Worm (Caenorhabditis elegans) whole organism, L3 larva: Measurements from ENCODE around the gene R11G1.7.

ENCODE experiments used
- aly-2 ChIP-seq: fragments of 150-350 bp; optimal IDR thresholded peaks from 2 replicates; lab custom pipeline; 2014; ENCODE audit warnings: missing biosample characterization, missing genetic modification characterization
- ama-1 ChIP-seq: fragments of 150-350 bp; optimal IDR thresholded peaks from 2 replicates; lab custom pipeline; 2018
- ceh-16 ChIP-seq: sonication (generic microtip); optimal IDR thresholded peaks from 2 replicates; lab custom pipeline; 2017; ENCODE audit warnings: missing biosample characterization, missing genetic modification characterization
- ceh-28 ChIP-seq: fragments of 150-350 bp; optimal IDR thresholded peaks from 2 replicates; lab custom pipeline; 2014; ENCODE audit warnings: missing biosample characterization, missing genetic modification reagents, missing genetic modification characterization
- ceh-9 ChIP-seq: sonication (generic microtip); optimal IDR thresholded peaks from 2 replicates; lab custom pipeline; 2018; ENCODE audit warnings: missing biosample characterization, missing genetic modification characterization
- daf-12 ChIP-seq: fragments of 150-350 bp; optimal IDR thresholded peaks from 2 replicates; lab custom pipeline; 2014; ENCODE audit warnings: missing biosample characterization, missing genetic modification reagents, missing genetic modification characterization
- egl-27 ChIP-seq: sonication (generic microtip); optimal IDR thresholded peaks from 4 replicates; lab custom pipeline; 2017; ENCODE audit warnings: missing biosample characterization, missing genetic modification reagents, missing genetic modification characterization
- elt-1 ChIP-seq: fragments of 150-350 bp; optimal IDR thresholded peaks from 2 replicates; lab custom pipeline; 2014; ENCODE audit warnings: missing biosample characterization, missing genetic modification characterization
- elt-2 ChIP-seq: sonication (generic microtip); optimal IDR thresholded peaks from 2 replicates; lab custom pipeline; 2016; ENCODE audit warnings: missing genetic modification reagents, mild to moderate bottlenecking, missing genetic modification characterization, missing compliant biosample characterization
- elt-3 ChIP-seq, 3 experiments: fragments of 150-350 bp in 1 of 3; sonication (generic microtip) in 2 of 3; optimal IDR thresholded peaks; 2 replicates in 2 of 3; 4 replicates in 1 of 3; lab custom pipeline; 2014 to 2017; ENCODE audit warnings: missing biosample characterization in 3 of 3, missing genetic modification characterization in 3 of 3
- eor-1 ChIP-seq, 2 experiments: fragments of 150-350 bp; optimal IDR thresholded peaks; 2 replicates each; lab custom pipeline; 2014 to 2018; ENCODE audit warnings: missing biosample characterization in 2 of 2, missing genetic modification characterization in 2 of 2
- fkh-10 ChIP-seq: sonication (generic microtip); optimal IDR thresholded peaks from 2 replicates; lab custom pipeline; 2017; ENCODE audit warnings: missing biosample characterization, missing genetic modification reagents, missing genetic modification characterization
- fkh-2 ChIP-seq: fragments of 150-350 bp; optimal IDR thresholded peaks from 2 replicates; lab custom pipeline; 2014; ENCODE audit warnings: missing biosample characterization, missing genetic modification reagents, missing genetic modification characterization
- fos-1 ChIP-seq: fragments of 150-350 bp; optimal IDR thresholded peaks from 2 replicates; lab custom pipeline; 2014; ENCODE audit warnings: missing biosample characterization, missing genetic modification characterization
- hmg-11 ChIP-seq: sonication (generic microtip); optimal IDR thresholded peaks from 2 replicates; lab custom pipeline; 2016; ENCODE audit warnings: missing genetic modification characterization, missing compliant biosample characterization
- lin-15B ChIP-seq: fragments of 150-350 bp; optimal IDR thresholded peaks from 2 replicates; lab custom pipeline; 2014; ENCODE audit warnings: missing biosample characterization, missing genetic modification characterization
- lin-39 ChIP-seq: fragments of 150-350 bp; optimal IDR thresholded peaks from 2 replicates; lab custom pipeline; 2018; ENCODE audit warnings: missing biosample characterization, missing genetic modification reagents, missing genetic modification characterization
- lsy-12 ChIP-seq: sonication (generic microtip); optimal IDR thresholded peaks from 2 replicates; lab custom pipeline; 2016; ENCODE audit warnings: mild to moderate bottlenecking, missing genetic modification characterization, missing compliant biosample characterization
- mml-1 ChIP-seq: fragments of 150-350 bp; sonication (generic microtip); optimal IDR thresholded peaks from 3 replicates; lab custom pipeline; 2014; ENCODE audit warnings: missing biosample characterization, missing genetic modification characterization
- nfya-1 ChIP-seq: sonication (generic microtip); optimal IDR thresholded peaks from 2 replicates; lab custom pipeline; 2017; ENCODE audit warnings: missing genetic modification characterization, mild to moderate bottlenecking, missing compliant biosample characterization, antibody characterized with exemption, moderate library complexity; ENCODE audit not compliant: insufficient read depth
- nhr-11 ChIP-seq: fragments of 150-350 bp; optimal IDR thresholded peaks from 2 replicates; lab custom pipeline; 2014; ENCODE audit warnings: missing biosample characterization, missing genetic modification characterization
- nhr-23 ChIP-seq: fragments of 150-350 bp; optimal IDR thresholded peaks from 2 replicates; lab custom pipeline; 2014; ENCODE audit warnings: missing biosample characterization, missing genetic modification reagents, missing genetic modification characterization
- nhr-237 ChIP-seq: fragments of 150-350 bp; optimal IDR thresholded peaks from 2 replicates; lab custom pipeline; 2014; ENCODE audit warnings: missing biosample characterization, missing genetic modification characterization
- nhr-25 ChIP-seq: sonication (generic microtip); optimal IDR thresholded peaks from 2 replicates; lab custom pipeline; 2017; ENCODE audit warnings: missing biosample characterization, missing genetic modification characterization
- nhr-43 ChIP-seq: sonication (generic microtip); optimal IDR thresholded peaks from 2 replicates; lab custom pipeline; 2016; ENCODE audit warnings: mild to moderate bottlenecking, missing genetic modification characterization, missing compliant biosample characterization; ENCODE audit not compliant: poor library complexity, severe bottlenecking
- nhr-67 ChIP-seq: fragments of 150-350 bp; optimal IDR thresholded peaks from 2 replicates; lab custom pipeline; 2014; ENCODE audit warnings: missing biosample characterization, missing genetic modification characterization
- nhr-77 ChIP-seq: fragments of 150-350 bp; optimal IDR thresholded peaks from 2 replicates; lab custom pipeline; 2014; ENCODE audit warnings: missing biosample characterization, missing genetic modification characterization
- pha-4 ChIP-seq: fragments of 150-350 bp; optimal IDR thresholded peaks from 2 replicates; lab custom pipeline; 2014; ENCODE audit warnings: missing biosample characterization, missing genetic modification reagents, missing genetic modification characterization
- pqm-1 ChIP-seq: fragments of 150-350 bp; optimal IDR thresholded peaks from 2 replicates; lab custom pipeline; 2017; ENCODE audit warnings: missing biosample characterization, missing genetic modification characterization, inconsistent platforms
- sea-2 ChIP-seq: fragments of 150-350 bp; sonication (generic microtip); optimal IDR thresholded peaks from 4 replicates; lab custom pipeline; 2014; ENCODE audit warnings: missing biosample characterization, missing genetic modification reagents, missing genetic modification characterization
- snpc-4 ChIP-seq: fragments of 150-350 bp; optimal IDR thresholded peaks from 2 replicates; lab custom pipeline; 2014; ENCODE audit warnings: missing biosample characterization, missing genetic modification characterization
- tbx-2 ChIP-seq: sonication (generic microtip); optimal IDR thresholded peaks from 2 replicates; lab custom pipeline; 2016; ENCODE audit warnings: mild to moderate bottlenecking, missing genetic modification characterization, missing compliant biosample characterization
- unc-39 ChIP-seq: sonication (generic microtip); optimal IDR thresholded peaks from 4 replicates; lab custom pipeline; 2017; ENCODE audit warnings: missing biosample characterization, missing genetic modification characterization
- unc-62 ChIP-seq: fragments of 150-350 bp; sonication (generic microtip); optimal IDR thresholded peaks from 4 replicates; lab custom pipeline; 2014; ENCODE audit warnings: missing biosample characterization, missing genetic modification reagents, missing genetic modification characterization
- zag-1 ChIP-seq: fragments of 150-350 bp; optimal IDR thresholded peaks from 2 replicates; lab custom pipeline; 2014; ENCODE audit warnings: missing biosample characterization, missing genetic modification characterization
- ztf-4 ChIP-seq: fragments of 150-350 bp; optimal IDR thresholded peaks from 2 replicates; lab custom pipeline; 2014; ENCODE audit warnings: missing biosample characterization, missing genetic modification characterization

The R11G1.7 gene

DNA sequence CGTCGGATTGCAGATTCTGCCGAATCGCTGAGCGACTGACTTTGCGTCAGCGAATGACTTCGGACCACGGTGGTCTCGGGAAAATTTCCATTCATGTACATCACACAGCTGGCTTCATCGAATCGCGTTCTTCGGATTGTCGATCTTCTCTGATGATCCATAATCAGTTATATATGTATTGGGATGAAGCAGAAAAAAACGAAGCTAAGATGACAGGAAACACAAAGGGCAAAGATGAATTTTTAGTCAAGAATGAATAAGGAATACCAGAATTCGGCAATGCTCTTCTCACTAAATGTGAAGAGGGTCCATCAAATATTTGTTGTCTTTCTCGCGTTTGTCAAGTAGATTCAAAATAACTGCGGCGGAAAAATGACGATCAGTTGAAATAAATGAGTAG lies 38.9 kb upstream of the R11G1.7 start, which contains the start of gene del-9:
del-9 (minus strand) TSS at position 101 of the 400 bp plus-strand sequence.
- TF ChIP-seq egl-27 (tag; lab: Kevin White, UChicago) (no peak), elt-2 (no peak), ztf-4 (tag; lab: Kevin White, UChicago) (no peak), zag-1 (no peak), unc-39 (tag; lab: Kevin White, UChicago) (no peak), fkh-10 (GFP tag; lab: Kevin White, UChicago) (no peak), unc-62 (GFP tag; lab: Kevin White, UChicago) (no peak), nhr-25 (tag; lab: Kevin White, UChicago) (no peak), snpc-4 (no peak), lin-39 (no peak), nhr-43 (tag; lab: Kevin White, UChicago) (no peak), elt-3 (tag; optimal IDR thresholded peaks at IDR 0.05; lab: Kevin White, UChicago) (no peak), ceh-16 (no peak)

DNA sequence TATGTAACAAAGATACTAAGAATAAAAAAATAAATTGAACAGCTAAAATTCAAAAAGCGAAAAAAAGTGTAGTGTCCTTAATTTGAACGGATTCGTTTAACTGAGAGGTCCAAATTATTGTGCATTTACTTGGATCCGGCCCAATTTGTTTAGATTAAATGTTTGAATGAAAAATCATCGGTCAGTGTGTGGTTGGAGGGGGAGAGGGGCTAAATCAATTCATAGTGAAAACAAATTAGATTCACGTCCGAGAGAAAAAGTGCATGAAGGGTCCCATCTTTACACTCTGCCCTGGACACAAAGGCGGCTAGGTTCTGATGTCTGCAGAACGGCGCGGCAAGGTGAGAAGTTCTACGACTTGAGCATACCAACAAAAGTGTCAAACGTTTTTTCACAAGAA lies 37.2 kb upstream of the R11G1.7 start:
- TF ChIP-seq fos-1 (tag; lab: Kevin White, UChicago) (no peak), ztf-4 (tag; lab: Kevin White, UChicago) (no peak), eor-1 (tag; optimal IDR thresholded peaks at IDR 0.05; lab: Kevin White, UChicago) (no peak), lsy-12 (no peak), aly-2 (tag; lab: Kevin White, UChicago) (no peak), snpc-4 (no peak), nfya-1 (tag; lab: Kevin White, UChicago) (no peak), unc-62 (GFP tag; lab: Kevin White, UChicago) (no peak), mml-1 (tag; lab: Kevin White, UChicago) (no peak), hmg-11 (no peak), tbx-2 (tag; lab: Kevin White, UChicago) (no peak), unc-39 (tag; lab: Kevin White, UChicago) (no peak), nhr-67 (no peak), ceh-9 (tag; lab: Kevin White, UChicago) (no peak), nhr-25 (tag; lab: Kevin White, UChicago) (no peak)

DNA sequence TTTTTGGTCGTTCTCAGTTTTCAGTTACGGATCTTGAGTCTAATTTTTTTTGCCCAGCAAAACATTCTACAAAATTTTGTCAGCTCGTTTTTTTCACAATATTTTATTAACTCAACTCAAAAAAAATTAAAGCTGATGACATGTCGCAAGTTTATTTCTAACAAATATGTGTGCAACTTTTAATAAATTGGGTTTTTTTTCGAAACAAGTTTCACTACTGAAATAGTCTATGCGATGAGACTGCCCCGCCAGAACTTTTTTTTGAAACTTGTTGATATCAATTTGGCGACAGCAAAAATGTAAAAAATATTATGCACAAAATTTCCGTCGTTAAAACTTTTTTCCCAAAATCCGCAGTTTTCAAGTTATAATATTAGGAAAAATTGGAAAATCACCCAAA lies 32.9 kb upstream of the R11G1.7 start, which contains the start of gene C18B2.2:
C18B2.2 (plus strand) TSS at position 301 of the 400 bp plus-strand sequence.
- TF ChIP-seq ceh-28 (tag; lab: Kevin White, UChicago) (no peak), ama-1 (no peak), pha-4 (no peak), nfya-1 (tag; lab: Kevin White, UChicago) (no peak), nhr-77 (no peak), nhr-67 (no peak), nhr-23 (no peak), fkh-10 (GFP tag; lab: Kevin White, UChicago) (no peak), fos-1 (tag; lab: Kevin White, UChicago) (no peak), pqm-1 (tag; lab: Kevin White, UChicago) (no peak), nhr-25 (tag; lab: Kevin White, UChicago) (no peak), tbx-2 (tag; lab: Kevin White, UChicago) (no peak), nhr-11 (tag; lab: Kevin White, UChicago) (no peak), ztf-4 (tag; lab: Kevin White, UChicago) (no peak), sea-2 (GFP tag; lab: Kevin White, UChicago) (no peak), ceh-9 (tag; lab: Kevin White, UChicago) (no peak), nhr-43 (tag; lab: Kevin White, UChicago) (no peak)
- TF ChIP-seq, all 47 proteins: peak for 0

DNA sequence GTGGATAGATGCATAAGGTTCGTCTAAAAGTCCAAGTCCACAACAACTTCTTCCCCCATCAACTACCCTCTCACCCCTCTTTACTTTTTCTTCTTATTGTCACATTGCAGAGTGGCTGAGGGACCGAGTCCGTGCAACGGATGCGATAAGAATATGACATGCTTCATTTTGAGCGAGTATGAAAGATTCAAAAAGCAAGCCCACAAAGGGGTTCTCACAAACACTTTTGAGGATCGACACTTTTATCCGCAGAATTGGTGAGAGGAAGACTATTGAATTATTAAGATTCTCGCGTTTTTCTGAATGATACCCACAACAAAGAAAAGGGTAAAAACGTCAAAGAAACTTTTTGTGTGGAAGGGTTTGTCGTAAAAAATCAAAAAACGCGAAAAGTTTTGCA lies 30.5 kb upstream of the R11G1.7 start:
- no peak for TF ChIP-seq fkh-2 (tag; lab: Kevin White, UChicago)
- TF ChIP-seq elt-1 (tag; lab: Kevin White, UChicago), result no peak
- no peak for TF ChIP-seq ceh-16
- no peak for TF ChIP-seq nhr-237 (tag; lab: Kevin White, UChicago)
- TF ChIP-seq ceh-9 (tag; lab: Kevin White, UChicago), result no peak
- no peak for TF ChIP-seq lin-15B (tag; lab: Kevin White, UChicago)
- TF ChIP-seq daf-12 (tag; lab: Kevin White, UChicago), result no peak
